Fruit fly (Drosophila melanogaster) whole organism, wandering third instar larva: Measurements from ENCODE around the gene beta'COP.

ENCODE experiments used
- Rel ChIP-seq, 2 experiments: fragments of 200-800 bp; sonication (Bioruptor generic) in 1 of 2; optimal IDR thresholded peaks; 2 replicates in 1 of 2; 3 replicates in 1 of 2; lab custom pipeline; 2016 to 2019; ENCODE audit warnings: mild to moderate bottlenecking in 2 of 2, missing biosample characterization in 2 of 2, missing genetic modification characterization in 2 of 2, moderate library complexity in 1 of 2
- dmrt93B ChIP-seq: fragments of 200-800 bp; sonication (Bioruptor generic); optimal IDR thresholded peaks from 2 replicates; lab custom pipeline; 2018; ENCODE audit warnings: missing biosample characterization, mild to moderate bottlenecking, missing genetic modification characterization
- foxo ChIP-seq, 2 experiments: fragments of 200-800 bp; sonication (Bioruptor generic); optimal IDR thresholded peaks; 2 replicates in 1 of 2; 3 replicates in 1 of 2; lab custom pipeline; 2016 to 2017; ENCODE audit warnings: missing biosample characterization in 2 of 2, missing genetic modification characterization in 2 of 2
- jim ChIP-seq: fragments of 175-275, 200-325 bp; sonication (Bioruptor generic); optimal IDR thresholded peaks from 2 replicates; lab custom pipeline; 2016; ENCODE audit warnings: missing biosample characterization, mild to moderate bottlenecking, missing genetic modification characterization
- pan ChIP-seq: fragments of >200 bp; optimal IDR thresholded peaks from 2 replicates; lab custom pipeline; 2017

DNA sequence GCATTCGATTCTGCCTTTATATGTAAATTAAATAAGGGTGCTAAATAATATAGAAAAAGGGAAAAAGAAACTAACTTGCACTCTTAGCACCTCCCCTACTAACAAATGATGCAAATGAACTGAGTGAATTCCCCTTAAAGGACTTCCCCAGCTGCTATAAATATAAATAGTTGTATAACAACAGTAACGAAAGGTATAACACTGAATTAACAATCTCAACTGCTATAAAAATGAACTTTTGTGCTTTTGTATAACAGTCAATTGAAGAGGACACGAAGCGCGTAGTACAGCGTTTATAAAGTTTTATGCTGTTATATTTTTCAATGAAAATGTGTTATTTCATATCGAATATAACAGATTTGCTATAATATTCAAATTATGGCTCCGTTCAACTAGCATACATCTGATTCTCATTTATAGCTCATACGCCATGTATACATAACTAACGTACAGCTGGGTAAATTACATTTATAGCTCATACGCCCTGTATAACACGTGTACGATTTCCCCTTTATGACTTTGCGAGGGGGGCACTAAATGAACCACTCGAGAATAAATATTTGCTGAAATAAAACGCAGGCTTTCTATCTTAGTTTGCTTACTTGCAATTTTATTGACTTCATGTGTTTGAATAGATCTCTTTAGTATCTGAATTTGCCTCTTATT is 29.3 kb upstream of the beta'COP start:
- TF ChIP-seq jim (GFP tag; lab: Kevin White, UChicago) (no peak), Rel (GFP tag; optimal IDR thresholded peaks at IDR 0.05; lab: Kevin White, UChicago) (no peak), Rel (tag; optimal IDR thresholded peaks at IDR 0.05; lab: Kevin White, UChicago) (no peak), dmrt93B (GFP tag; lab: Kevin White, UChicago) (no peak), pan (lab: Kevin White, UChicago) (no peak), foxo (GFP tag; optimal IDR thresholded peaks at IDR 0.05; lab: Kevin White, UChicago) (no peak)
